Worm (Caenorhabditis elegans) whole organism, mixed stage, embryonic: ENCODE results near the gene T05C7.7.
A peak's percentile ranks its signal among the peaks of the same experiment; 100 is the strongest.
"Not testable (repeated sequence)": the region's sequence is repeated elsewhere in the genome, so short reads cannot be mapped to it uniquely, and the experiment has no call there.

ENCODE experiments used
- M03D4.4 ChIP-seq: sonication (generic microtip); optimal IDR thresholded peaks from 2 replicates; lab custom pipeline; 2017; ENCODE audit warnings: mild to moderate bottlenecking, missing genetic modification characterization, missing compliant biosample characterization
- bed-3 ChIP-seq: fragments of 200-800 bp; sonication (Bioruptor generic); optimal IDR thresholded peaks from 3 replicates; lab custom pipeline; 2018; ENCODE audit warnings: mild to moderate bottlenecking, missing genetic modification characterization, moderate library complexity, missing compliant biosample characterization
- blmp-1 ChIP-seq: fragments of 150-350 bp; optimal IDR thresholded peaks from 2 replicates; lab custom pipeline; 2014; ENCODE audit warnings: missing biosample characterization, missing genetic modification characterization
- ceh-39 ChIP-seq: fragments of 150-350 bp; optimal IDR thresholded peaks from 2 replicates; lab custom pipeline; 2014; ENCODE audit warnings: missing biosample characterization, missing genetic modification characterization
- ceh-43 ChIP-seq: fragments of 200-800 bp; sonication (Bioruptor generic); optimal IDR thresholded peaks from 2 replicates; lab custom pipeline; 2018; ENCODE audit warnings: mild to moderate bottlenecking, missing genetic modification characterization, moderate library complexity, missing compliant biosample characterization
- ceh-83 ChIP-seq: fragments of 200-800 bp; sonication (Bioruptor generic); optimal IDR thresholded peaks from 2 replicates; lab custom pipeline; 2018; ENCODE audit warnings: mild to moderate bottlenecking, missing genetic modification characterization, missing compliant biosample characterization
- ces-1 ChIP-seq: fragments of 150-350 bp; optimal IDR thresholded peaks from 2 replicates; lab custom pipeline; 2014; ENCODE audit warnings: missing biosample characterization, missing genetic modification reagents, missing genetic modification characterization
- cnd-1 ChIP-seq: fragments of 200-800 bp; sonication (Bioruptor generic); optimal IDR thresholded peaks from 2 replicates; lab custom pipeline; 2018; ENCODE audit warnings: mild to moderate bottlenecking, missing genetic modification characterization, missing compliant biosample characterization
- drap-1 ChIP-seq: fragments of 200-800 bp; sonication (Bioruptor generic); optimal IDR thresholded peaks from 3 replicates; lab custom pipeline; 2018; ENCODE audit warnings: mild to moderate bottlenecking, missing genetic modification characterization, missing compliant biosample characterization
- elt-1 ChIP-seq: sonication (generic microtip); optimal IDR thresholded peaks from 2 replicates; lab custom pipeline; 2017; ENCODE audit warnings: missing genetic modification characterization, mild to moderate bottlenecking, missing compliant biosample characterization, antibody characterized with exemption, moderate library complexity, borderline replicate concordance; ENCODE audit not compliant: insufficient read depth
- flh-1 ChIP-seq: fragments of 200-800 bp; sonication (Bioruptor generic); optimal IDR thresholded peaks from 2 replicates; lab custom pipeline; 2018; ENCODE audit warnings: mild to moderate bottlenecking, missing genetic modification characterization, moderate library complexity, missing compliant biosample characterization
- ham-2 ChIP-seq: fragments of 200-800 bp; sonication (Bioruptor generic); optimal IDR thresholded peaks from 2 replicates; lab custom pipeline; 2018; ENCODE audit warnings: mild to moderate bottlenecking, missing genetic modification characterization, missing compliant biosample characterization
- hlh-1 ChIP-seq: fragments of 150-350 bp; optimal IDR thresholded peaks from 2 replicates; lab custom pipeline; 2014; ENCODE audit warnings: missing biosample characterization, missing genetic modification reagents, missing genetic modification characterization
- lin-32 ChIP-seq: fragments of 200-800 bp; sonication (Bioruptor generic); optimal IDR thresholded peaks from 2 replicates; lab custom pipeline; 2018; ENCODE audit warnings: mild to moderate bottlenecking, missing genetic modification characterization, missing compliant biosample characterization
- mab-5 ChIP-seq: fragments of 150-350 bp; optimal IDR thresholded peaks from 2 replicates; lab custom pipeline; 2014; ENCODE audit warnings: missing biosample characterization, missing genetic modification characterization
- mep-1 ChIP-seq: fragments of 150-350 bp; optimal IDR thresholded peaks from 2 replicates; lab custom pipeline; 2017; ENCODE audit warnings: missing biosample characterization, missing genetic modification reagents, missing genetic modification characterization, inconsistent platforms
- mls-2 ChIP-seq: sonication (generic microtip); optimal IDR thresholded peaks from 2 replicates; lab custom pipeline; 2016; ENCODE audit warnings: mild to moderate bottlenecking, missing genetic modification characterization, moderate library complexity, missing compliant biosample characterization
- nhr-12 ChIP-seq: fragments of 150-350 bp; optimal IDR thresholded peaks from 2 replicates; lab custom pipeline; 2014; ENCODE audit warnings: missing biosample characterization, missing genetic modification characterization
- nhr-2 ChIP-seq: fragments of 150-350 bp; optimal IDR thresholded peaks from 2 replicates; lab custom pipeline; 2014; ENCODE audit warnings: missing biosample characterization, missing genetic modification characterization
- nhr-237 ChIP-seq: fragments of 150-350 bp; optimal IDR thresholded peaks from 2 replicates; lab custom pipeline; 2014; ENCODE audit warnings: missing biosample characterization, missing genetic modification characterization
- nhr-28 ChIP-seq: fragments of 150-350 bp; optimal IDR thresholded peaks from 2 replicates; lab custom pipeline; 2014; ENCODE audit warnings: missing biosample characterization, missing genetic modification characterization
- nhr-76 ChIP-seq: sonication (generic microtip); optimal IDR thresholded peaks from 2 replicates; lab custom pipeline; 2017; ENCODE audit warnings: missing biosample characterization, missing genetic modification characterization
- pha-4 ChIP-seq: fragments of 150-350 bp; optimal IDR thresholded peaks from 2 replicates; lab custom pipeline; 2018; ENCODE audit warnings: missing biosample characterization, missing genetic modification reagents, missing genetic modification characterization
- sem-2 ChIP-seq: fragments of 200-800 bp; sonication (Bioruptor generic); optimal IDR thresholded peaks from 2 replicates; lab custom pipeline; 2018; ENCODE audit warnings: mild to moderate bottlenecking, missing genetic modification characterization, missing compliant biosample characterization
- snpc-4 ChIP-seq: fragments of 150-350 bp; optimal IDR thresholded peaks from 2 replicates; lab custom pipeline; 2014; ENCODE audit warnings: missing biosample characterization, missing genetic modification characterization
- sptf-1 ChIP-seq: sonication (generic microtip); optimal IDR thresholded peaks from 2 replicates; lab custom pipeline; 2017; ENCODE audit warnings: mild to moderate bottlenecking, missing genetic modification characterization, moderate library complexity, missing compliant biosample characterization
- unc-120 ChIP-seq: sonication (generic microtip); optimal IDR thresholded peaks from 2 replicates; lab custom pipeline; 2017; ENCODE audit warnings: missing genetic modification characterization, missing compliant biosample characterization; ENCODE audit not compliant: poor library complexity, severe bottlenecking
- unc-39 ChIP-seq: fragments of 150-350 bp; optimal IDR thresholded peaks from 2 replicates; lab custom pipeline; 2014; ENCODE audit warnings: missing biosample characterization, missing genetic modification characterization
- unc-62 ChIP-seq: fragments of 150-350 bp; optimal IDR thresholded peaks from 2 replicates; lab custom pipeline; 2014; ENCODE audit warnings: missing biosample characterization, missing genetic modification reagents, missing genetic modification characterization
- zip-8 ChIP-seq: fragments of 150-350 bp; optimal IDR thresholded peaks from 2 replicates; lab custom pipeline; 2014; ENCODE audit warnings: missing biosample characterization, missing genetic modification characterization
- ztf-11 ChIP-seq: fragments of 150-350 bp; optimal IDR thresholded peaks from 2 replicates; lab custom pipeline; 2014; ENCODE audit warnings: missing biosample characterization, missing genetic modification characterization

T05C7.7 gene

ce11 chrIV:61448-61847 lies at the start of gene T05C7.7:
Gene T05C7.7, plus strand, starts transcription at chrIV:61748.
- TF ChIP-seq cnd-1 (tag; lab: Kevin White, UChicago); lin-32 (GFP tag; lab: Kevin White, UChicago); ceh-83 (GFP tag; lab: Kevin White, UChicago): not testable (repeated sequence)

ce11 chrIV:48780-49179 lies 12.8 kb upstream of the T05C7.7 start, which contains the start of gene frm-5.1:
Gene frm-5.1, minus strand, starts transcription at chrIV:48880.
- TF ChIP-seq nhr-76 (no peak), mab-5 (no peak), nhr-12 (no peak), ham-2 (GFP tag; lab: Kevin White, UChicago) (no peak), mep-1 (tag; lab: Kevin White, UChicago) (no peak), blmp-1 (tag; lab: Kevin White, UChicago) (no peak), bed-3 (no peak), M03D4.4 (tag; lab: Kevin White, UChicago) (no peak), sem-2 (GFP tag; lab: Kevin White, UChicago) (no peak), ceh-39 (no peak)

- TF ChIP-seq ceh-43 (no peak), mls-2 (tag; lab: Kevin White, UChicago) (peak; percentile 13), nhr-2 (peak; percentile 42), sem-2 (GFP tag; lab: Kevin White, UChicago) (no peak), unc-120 (peak; percentile 16), nhr-237 (tag; lab: Kevin White, UChicago) (peak; percentile 69), pha-4 (peak; percentile 63), drap-1 (peak; percentile 55), mep-1 (tag; lab: Kevin White, UChicago) (peak; percentile 17), sptf-1 (tag; lab: Kevin White, UChicago) (peak; percentile 29)
These were observed 10.3 kb upstream of the T05C7.7 start for ce11 chrIV:51219-51618.

- no peak for TF ChIP-seq sem-2 (GFP tag; lab: Kevin White, UChicago)
- TF ChIP-seq mep-1 (tag; lab: Kevin White, UChicago) = no peak
- no peak for TF ChIP-seq hlh-1 (tag; lab: Kevin White, UChicago)
- no peak for TF ChIP-seq mls-2 (tag; lab: Kevin White, UChicago)
- TF ChIP-seq nhr-12 = no peak
- TF ChIP-seq zip-8 (tag; lab: Kevin White, UChicago) = no peak
- TF ChIP-seq snpc-4 = no peak
- TF ChIP-seq nhr-28 (tag; lab: Kevin White, UChicago) = no peak
- TF ChIP-seq pha-4 = no peak
- no peak for TF ChIP-seq cnd-1 (tag; lab: Kevin White, UChicago)
- TF ChIP-seq lin-32 (GFP tag; lab: Kevin White, UChicago) = no peak
- TF ChIP-seq ztf-11 (tag; lab: Kevin White, UChicago) = no peak
- TF ChIP-seq unc-39 = no peak
- TF ChIP-seq flh-1 (GFP tag; lab: Kevin White, UChicago) = no peak
- no peak for TF ChIP-seq sptf-1 (tag; lab: Kevin White, UChicago)
- TF ChIP-seq bed-3 = no peak
- no peak for TF ChIP-seq elt-1
- no peak for TF ChIP-seq ham-2 (GFP tag; lab: Kevin White, UChicago)
- no peak for TF ChIP-seq unc-62 (GFP tag; lab: Kevin White, UChicago)
- TF ChIP-seq nhr-76 = no peak
These were observed 8.0 kb upstream of the T05C7.7 start, which contains the start of gene T05C7.4 for ce11 chrIV:53539-53938. Gene T05C7.4, minus strand, starts transcription at chrIV:53639.

- TF ChIP-seq nhr-2 = no peak
- TF ChIP-seq unc-120 = no peak
- TF ChIP-seq ham-2 (GFP tag; lab: Kevin White, UChicago) = no peak
- TF ChIP-seq pha-4 = no peak
- no peak for TF ChIP-seq mab-5
- no peak for TF ChIP-seq lin-32 (GFP tag; lab: Kevin White, UChicago)
- TF ChIP-seq ces-1 (GFP tag; lab: Kevin White, UChicago) = no peak
- no peak for TF ChIP-seq unc-39
These were observed 2.7 kb upstream of the T05C7.7 start, which contains the start of gene T05C7.5 for ce11 chrIV:58818-59217. Gene T05C7.5, minus strand, starts transcription at chrIV:58918.

- TF ChIP-seq mab-5 (no peak), zip-8 (tag; lab: Kevin White, UChicago) (peak; percentile 95)
These were observed 9.7 kb downstream of the T05C7.7 start for ce11 chrIV:71266-71665.
